Fruit fly (Drosophila melanogaster) whole organism, embryonic: Measurements from ENCODE around the gene CG2182.
A peak's percentile ranks its signal among the peaks of the same experiment; 100 is the strongest.

Experiments used
- Adf1 ChIP-seq: fragments of 200-800 bp; sonication (Bioruptor generic); IDR thresholded peaks from 2 replicates; pipeline ENCODE4 v1.3.6; 2022; ENCODE audit warnings: missing biosample characterization, missing genetic modification characterization
- Aef1 ChIP-seq: fragments of 200-800 bp; sonication (Bioruptor generic); IDR thresholded peaks from 3 replicates; pipeline ENCODE4 v1.3.6; 2022; ENCODE audit warnings: missing biosample characterization, missing genetic modification characterization
- BEAF-32 ChIP-seq: fragments of 200-800 bp; sonication (Bioruptor generic); optimal IDR thresholded peaks from 3 replicates; lab custom pipeline; 2017; ENCODE audit warnings: missing biosample characterization, missing genetic modification characterization, mild to moderate bottlenecking, moderate library complexity, missing genetic modification reagents
- CG10209 ChIP-seq: fragments of 200-800 bp; sonication (Bioruptor generic); optimal IDR thresholded peaks from 3 replicates; lab custom pipeline; 2017; ENCODE audit warnings: missing biosample characterization, mild to moderate bottlenecking, missing genetic modification characterization, missing genetic modification reagents
- CG12942 ChIP-seq: fragments of 200-800 bp; sonication (Bioruptor generic); optimal IDR thresholded peaks from 3 replicates; lab custom pipeline; 2016; ENCODE audit warnings: missing biosample characterization, missing genetic modification characterization
- CG13775 ChIP-seq: fragments of 200-800 bp; sonication (Bioruptor generic); optimal IDR thresholded peaks from 3 replicates; lab custom pipeline; 2017; ENCODE audit warnings: missing biosample characterization, mild to moderate bottlenecking, missing genetic modification characterization
- CG1602 ChIP-seq: fragments of 200-800 bp; sonication (Bioruptor generic); optimal IDR thresholded peaks from 3 replicates; lab custom pipeline; 2016; ENCODE audit warnings: missing biosample characterization, missing genetic modification characterization
- CG17829 ChIP-seq: fragments of 200-800 bp; optimal IDR thresholded peaks from 2 replicates; lab custom pipeline; 2019; ENCODE audit warnings: missing biosample characterization, mild to moderate bottlenecking, missing genetic modification characterization, moderate library complexity
- CG18011 ChIP-seq: fragments of 200-800 bp; sonication (Bioruptor generic); optimal IDR thresholded peaks from 2 replicates; lab custom pipeline; 2017; ENCODE audit warnings: missing biosample characterization, missing genetic modification characterization, mild to moderate bottlenecking, moderate library complexity, missing genotype
- CG2116 ChIP-seq: fragments of 200-800 bp; sonication (Bioruptor generic); optimal IDR thresholded peaks from 3 replicates; lab custom pipeline; 2018; ENCODE audit warnings: missing biosample characterization, mild to moderate bottlenecking, missing genetic modification characterization
- CG2199 ChIP-seq: fragments of 200-800 bp; sonication (Bioruptor generic); IDR thresholded peaks from 3 replicates; pipeline ENCODE4 v1.3.6; 2022; ENCODE audit warnings: missing biosample characterization, missing genetic modification characterization
- CG4360 ChIP-seq: fragments of 200-800 bp; sonication (Bioruptor generic); IDR thresholded peaks from 2 replicates; pipeline ENCODE4 v1.3.6; 2022; ENCODE audit warnings: missing biosample characterization, missing genetic modification characterization
- CG4854 ChIP-seq: fragments of 200-800 bp; sonication (Bioruptor generic); optimal IDR thresholded peaks from 2 replicates; lab custom pipeline; 2016; ENCODE audit warnings: missing biosample characterization, missing genetic modification characterization, inconsistent platforms
- CG6654 ChIP-seq: fragments of 200-800 bp; sonication (Bioruptor generic); optimal IDR thresholded peaks from 2 replicates; lab custom pipeline; 2017; ENCODE audit warnings: missing biosample characterization, mild to moderate bottlenecking, missing genetic modification characterization
- CG6765 ChIP-seq: fragments of 200-800 bp; sonication (Bioruptor generic); optimal IDR thresholded peaks from 3 replicates; lab custom pipeline; 2017; ENCODE audit warnings: missing biosample characterization, mild to moderate bottlenecking, missing genetic modification characterization
- CG8478 ChIP-seq: fragments of >200 bp; optimal IDR thresholded peaks from 2 replicates; lab custom pipeline; 2018
- CG8924 ChIP-seq: fragments of 200-800 bp; optimal IDR thresholded peaks from 3 replicates; lab custom pipeline; 2019; ENCODE audit warnings: missing biosample characterization, mild to moderate bottlenecking, missing genetic modification characterization, moderate library complexity
- CG9609 ChIP-seq: fragments of 200-800 bp; sonication (Bioruptor generic); optimal IDR thresholded peaks from 3 replicates; lab custom pipeline; 2016; ENCODE audit warnings: missing biosample characterization, missing genetic modification characterization
- Dip2 ChIP-seq: fragments of 200-800 bp; sonication (Bioruptor generic); IDR thresholded peaks from 2 replicates; pipeline ENCODE4 v1.3.6; 2022; ENCODE audit warnings: missing biosample characterization, missing genetic modification characterization
- Drgx ChIP-seq: fragments of 200-800 bp; sonication (Bioruptor generic); IDR thresholded peaks from 2 replicates; pipeline ENCODE4 v1.3.6; 2022; ENCODE audit warnings: missing biosample characterization, missing genetic modification characterization
- E2f1 ChIP-seq: fragments of 200-800 bp; sonication (Bioruptor generic); IDR thresholded peaks from 2 replicates; pipeline ENCODE4 v1.3.6; 2022; ENCODE audit warnings: missing biosample characterization, missing genetic modification characterization
- Ets65A ChIP-seq: fragments of 200-800 bp; sonication (Bioruptor generic); peaks from one replicate; lab custom pipeline; 2016; ENCODE audit warnings: missing biosample characterization, missing genetic modification characterization
- Ets97D ChIP-seq: fragments of 200-800 bp; sonication (Bioruptor generic); optimal IDR thresholded peaks from 3 replicates; lab custom pipeline; 2016; ENCODE audit warnings: missing biosample characterization, missing genetic modification characterization
- Fer3 ChIP-seq: fragments of 200-800 bp; sonication (Bioruptor generic); optimal IDR thresholded peaks from 2 replicates; lab custom pipeline; 2018; ENCODE audit warnings: missing biosample characterization, mild to moderate bottlenecking, missing genetic modification characterization, moderate library complexity
- Hey ChIP-seq: fragments of 200-800 bp; sonication (Bioruptor generic); optimal IDR thresholded peaks from 3 replicates; lab custom pipeline; 2018; ENCODE audit warnings: missing biosample characterization, mild to moderate bottlenecking, missing genetic modification characterization
- Hr51 ChIP-seq, 2 experiments: fragments of 200-800 bp; sonication (Bioruptor generic); optimal IDR thresholded peaks; 2 replicates in 1 of 2; 3 replicates in 1 of 2; lab custom pipeline; 2016 to 2018; ENCODE audit warnings: missing biosample characterization in 2 of 2, missing genetic modification characterization in 2 of 2, mild to moderate bottlenecking in 1 of 2, moderate library complexity in 1 of 2
- Med ChIP-seq: fragments of 200-800 bp; sonication (Bioruptor generic); peaks from one replicate; lab custom pipeline; 2016; ENCODE audit warnings: missing biosample characterization, missing genetic modification characterization, mild to moderate bottlenecking, inconsistent platforms, moderate library complexity
- PHDP ChIP-seq: fragments of 200-800 bp; sonication (Bioruptor generic); optimal IDR thresholded peaks from 3 replicates; lab custom pipeline; 2018; ENCODE audit warnings: missing biosample characterization, mild to moderate bottlenecking, missing genetic modification characterization, moderate library complexity
- Side ChIP-seq: fragments of 200-800 bp; sonication (Bioruptor generic); optimal IDR thresholded peaks from 2 replicates; lab custom pipeline; 2016; ENCODE audit warnings: missing biosample characterization, missing genetic modification characterization
- Six4 ChIP-seq: fragments of 200-800 bp; sonication (Bioruptor generic); optimal IDR thresholded peaks from 2 replicates; lab custom pipeline; 2016; ENCODE audit warnings: missing biosample characterization, missing genetic modification characterization
- al ChIP-seq: fragments of 200-800 bp; sonication (Bioruptor generic); IDR thresholded peaks from 2 replicates; pipeline ENCODE4 v1.3.6; 2022; ENCODE audit warnings: missing biosample characterization, missing genetic modification characterization
- bab2 ChIP-seq: fragments of 200-800 bp; sonication (Bioruptor generic); optimal IDR thresholded peaks from 2 replicates; lab custom pipeline; 2016; ENCODE audit warnings: missing biosample characterization, missing genetic modification characterization
- cg ChIP-seq: fragments of 200-800 bp; sonication (Bioruptor generic); optimal IDR thresholded peaks from 3 replicates; lab custom pipeline; 2019; ENCODE audit warnings: missing biosample characterization, mild to moderate bottlenecking, missing genetic modification characterization, moderate library complexity
- chm ChIP-seq: fragments of 200-800 bp; sonication (Bioruptor generic); IDR thresholded peaks from 2 replicates; pipeline ENCODE4 v1.3.6; 2022; ENCODE audit warnings: missing biosample characterization, missing genetic modification characterization
- corto ChIP-seq: fragments of 200-800 bp; sonication (Bioruptor generic); optimal IDR thresholded peaks from 2 replicates; lab custom pipeline; 2016; ENCODE audit warnings: missing biosample characterization, mild to moderate bottlenecking, missing genetic modification characterization, moderate library complexity
- crol ChIP-seq: fragments of 200-800 bp; sonication (Bioruptor generic); IDR thresholded peaks from 2 replicates; pipeline ENCODE4 v1.3.6; 2022; ENCODE audit warnings: missing biosample characterization, missing genetic modification characterization
- dan ChIP-seq: fragments of 200-800 bp; sonication (Bioruptor generic); IDR thresholded peaks from 2 replicates; pipeline ENCODE4 v1.3.6; 2022; ENCODE audit warnings: missing biosample characterization, missing genetic modification characterization
- dimm ChIP-seq: fragments of 200-800 bp; sonication (Bioruptor generic); IDR thresholded peaks from 2 replicates; pipeline ENCODE4 v1.3.6; 2022; ENCODE audit warnings: missing biosample characterization, missing genetic modification characterization
- ewg ChIP-seq: fragments of 200-800 bp; sonication (Bioruptor generic); optimal IDR thresholded peaks from 3 replicates; lab custom pipeline; 2017; ENCODE audit warnings: mild to moderate bottlenecking, missing biosample characterization, missing genetic modification reagents, missing genetic modification characterization
- fd102C ChIP-seq: fragments of 200-800 bp; sonication (Bioruptor generic); optimal IDR thresholded peaks from 2 replicates; lab custom pipeline; 2018; ENCODE audit warnings: missing biosample characterization, mild to moderate bottlenecking, missing genetic modification characterization, moderate library complexity
- fru ChIP-seq: fragments of >200 bp; optimal IDR thresholded peaks from 2 replicates; lab custom pipeline; 2017
- fu2 ChIP-seq: fragments of 200-800 bp; sonication (Bioruptor generic); optimal IDR thresholded peaks from 2 replicates; lab custom pipeline; 2016; ENCODE audit warnings: missing biosample characterization, missing genetic modification characterization
- gsb ChIP-seq: fragments of 200-800 bp; sonication (Bioruptor generic); IDR thresholded peaks from 2 replicates; pipeline ENCODE4 v1.3.6; 2022; ENCODE audit warnings: missing biosample characterization, missing genetic modification characterization
- luna ChIP-seq: fragments of 200-800 bp; sonication (Bioruptor generic); optimal IDR thresholded peaks from 2 replicates; lab custom pipeline; 2016; ENCODE audit warnings: missing biosample characterization, missing genetic modification characterization
- rib ChIP-seq: fragments of 200-800 bp; sonication (Bioruptor generic); IDR thresholded peaks from 2 replicates; pipeline ENCODE4 v1.3.6; 2022; ENCODE audit warnings: missing biosample characterization, missing genetic modification characterization
- run ChIP-seq: fragments of 200-800 bp; sonication (Bioruptor generic); optimal IDR thresholded peaks from 3 replicates; lab custom pipeline; 2018; ENCODE audit warnings: missing biosample characterization, mild to moderate bottlenecking, missing genetic modification characterization
- seq ChIP-seq: fragments of 200-800 bp; sonication (Bioruptor generic); IDR thresholded peaks from 2 replicates; pipeline ENCODE4 v1.3.6; 2022; ENCODE audit warnings: missing biosample characterization, missing genetic modification characterization
- sob ChIP-seq: fragments of 200-800 bp; sonication (Bioruptor generic); IDR thresholded peaks from 2 replicates; pipeline ENCODE4 v1.3.6; 2022; ENCODE audit warnings: missing biosample characterization, missing genetic modification characterization
- stc ChIP-seq: fragments of 200-800 bp; sonication (Bioruptor generic); IDR thresholded peaks from 2 replicates; pipeline ENCODE4 v1.3.6; 2022; ENCODE audit warnings: missing biosample characterization, missing genetic modification characterization
- trh ChIP-seq: fragments of 200-800 bp; sonication (Bioruptor generic); optimal IDR thresholded peaks from 2 replicates; lab custom pipeline; 2016; ENCODE audit warnings: missing biosample characterization, missing genetic modification characterization
- tup ChIP-seq: fragments of 200-800 bp; sonication (Bioruptor generic); optimal IDR thresholded peaks from 2 replicates; lab custom pipeline; 2016; ENCODE audit warnings: missing biosample characterization, mild to moderate bottlenecking, missing genetic modification characterization, moderate library complexity
- unc-4 ChIP-seq: fragments of 200-800 bp; sonication (Bioruptor generic); IDR thresholded peaks from 2 replicates; pipeline ENCODE4 v1.3.6; 2022; ENCODE audit warnings: missing biosample characterization, missing genetic modification characterization; ENCODE audit not compliant: partially characterized antibody

The CG2182 gene

DNA sequence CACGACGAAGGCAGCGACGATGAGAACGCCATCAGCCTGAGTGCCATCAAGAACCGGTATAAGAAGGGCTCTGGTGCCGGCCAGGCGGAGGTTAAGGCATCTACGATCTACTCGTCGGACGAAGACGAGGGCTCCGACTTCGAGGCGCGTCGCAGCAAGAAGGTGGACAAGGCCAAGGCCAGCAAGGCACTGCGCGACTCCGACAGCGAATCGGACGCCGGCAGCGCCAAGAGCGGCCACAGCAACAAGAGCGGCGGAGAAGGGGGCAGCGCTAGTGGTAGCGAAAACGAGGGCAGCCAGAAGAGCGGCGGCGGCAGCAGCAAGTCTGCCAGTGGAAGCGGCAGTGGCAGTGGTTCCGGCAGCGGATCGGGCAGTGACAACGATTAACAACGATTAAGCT lies 44.2 kb downstream of the CG2182 start:
- no peak for TF ChIP-seq Drgx (GFP tag; lab: Robert Waterston, UW)
- no peak for TF ChIP-seq CG4360 (GFP tag; lab: Robert Waterston, UW)
- peak; percentile 11 for TF ChIP-seq CG8478 (lab: Kevin White, UChicago)
- no peak for TF ChIP-seq Ets65A (GFP tag; lab: Kevin White, UChicago)
- TF ChIP-seq Med (GFP tag; lab: Kevin White, UChicago), result peak; percentile 37
- TF ChIP-seq unc-4, result no peak
- TF ChIP-seq dimm (GFP tag; lab: Robert Waterston, UW), result no peak
- 0 out of 2 replicates have a peak, but pooled peaks have one; percentile 9 for TF ChIP-seq crol (GFP tag; lab: Robert Waterston, UW)
- peak; percentile 33; the same call in 1 of the 2 replicates for TF ChIP-seq Adf1 (GFP tag; lab: Robert Waterston, UW)
- TF ChIP-seq, all 482 proteins: peak for 4

dm6 chr3R:5613114-5613443 lies 46.6 kb downstream of the CG2182 start, which contains the start of gene Atu:
Gene Atu (plus strand): TSS chr3R:5613358.
- TF ChIP-seq fu2 (no peak), Ets97D (peak; percentile 66), CG6765 (GFP tag; lab: Kevin White, UChicago) (no peak), rib (GFP tag; lab: Robert Waterston, UW) (no peak), CG10209 (no peak), cg (GFP tag; lab: Kevin White, UChicago) (peak; percentile 87), Hey (tag; lab: Kevin White, UChicago) (no peak), CG4854 (GFP tag; lab: Kevin White, UChicago) (no peak), Six4 (GFP tag; lab: Kevin White, UChicago) (no peak), BEAF-32 (peak; percentile 96), PHDP (tag; lab: Kevin White, UChicago) (no peak), CG2116 (GFP tag; lab: Kevin White, UChicago) (peak; percentile 98), tup (GFP tag; lab: Kevin White, UChicago) (no peak), fru (lab: Kevin White, UChicago) (no peak), gsb (no peak), Adf1 (GFP tag; lab: Robert Waterston, UW) (no peak), sob (GFP tag; lab: Robert Waterston, UW) (peak; percentile 52), stc (GFP tag; lab: Robert Waterston, UW) (no peak), CG12942 (no peak), Aef1 (no peak), E2f1 (no peak), chm (GFP tag; lab: Robert Waterston, UW) (no peak), CG2199 (GFP tag; lab: Robert Waterston, UW) (no peak), corto (GFP tag; lab: Kevin White, UChicago) (no peak), seq (GFP tag; lab: Robert Waterston, UW) (no peak), ewg (GFP tag; lab: Kevin White, UChicago) (peak; percentile 3), Hr51 (GFP tag; optimal IDR thresholded peaks at IDR 0.05; lab: Kevin White, UChicago) (peak in 1 of 2 experiments; percentile 3), fd102C (GFP tag; lab: Kevin White, UChicago) (no peak), trh (GFP tag; lab: Kevin White, UChicago) (no peak), dan (GFP tag; lab: Robert Waterston, UW) (no peak), Fer3 (tag; lab: Kevin White, UChicago) (peak; percentile 29), CG17829 (tag; lab: Kevin White, UChicago) (peak; percentile 49), luna (no peak), Side (GFP tag; lab: Kevin White, UChicago) (no peak), al (GFP tag; lab: Robert Waterston, UW) (no peak), CG1602 (GFP tag; lab: Kevin White, UChicago) (no peak), bab2 (no peak), CG9609 (GFP tag; lab: Kevin White, UChicago) (no peak), CG13775 (GFP tag; lab: Kevin White, UChicago) (peak; percentile 35), CG18011 (no peak), run (tag; lab: Kevin White, UChicago) (no peak), CG8924 (tag; lab: Kevin White, UChicago) (peak; percentile 33), Dip2 (GFP tag; lab: Robert Waterston, UW) (no peak), CG6654 (GFP tag; lab: Kevin White, UChicago) (no peak)
